Worm (Caenorhabditis elegans): ENCODE data around the gene sri-66.

DNA sequence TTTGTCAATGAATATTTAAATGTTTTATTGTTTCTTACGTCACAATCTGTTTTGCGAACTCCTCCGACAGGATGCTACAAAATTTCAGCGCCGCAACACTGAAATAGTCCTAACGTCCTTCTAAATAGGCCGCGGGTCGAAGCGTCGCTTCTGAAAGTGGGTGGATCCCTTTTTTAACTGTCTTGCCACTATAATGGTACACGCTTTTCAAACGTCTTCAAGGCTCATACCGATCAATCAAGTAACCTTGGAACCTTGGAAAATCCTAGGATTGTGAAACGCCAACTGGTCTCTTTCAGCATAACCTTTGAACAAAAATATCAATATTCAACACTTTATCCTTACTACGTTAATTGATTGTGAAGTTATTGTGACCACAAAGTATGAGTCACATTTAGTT is 6.5 kb downstream of the sri-66 start:
- TF ChIP-seq ZK546.5 (tag; optimal IDR thresholded peaks at IDR 0.05) (no peak), jun-1 (tag; optimal IDR thresholded peaks at IDR 0.05) (no peak), mdl-1 (tag; optimal IDR thresholded peaks at IDR 0.05) (no peak), ceh-32 (tag; optimal IDR thresholded peaks at IDR 0.05; ENCODE audit: poor library complexity) (no peak)
